Fruit fly (Drosophila melanogaster) whole organism, embryonic: Measurements from ENCODE around the gene Reck.

ENCODE experiments used
- Atf6 ChIP-seq: fragments of 200-800 bp; sonication (Bioruptor generic); IDR thresholded peaks from 2 replicates; pipeline ENCODE4 v1.3.6; 2022; ENCODE audit warnings: missing biosample characterization, missing genetic modification characterization
- CG5245 ChIP-seq: fragments of 200-800 bp; sonication (Bioruptor generic); optimal IDR thresholded peaks from 3 replicates; lab custom pipeline; 2016; ENCODE audit warnings: missing biosample characterization, missing genetic modification characterization
- CG7839 ChIP-seq: fragments of 200-800 bp; sonication (Bioruptor generic); optimal IDR thresholded peaks from 3 replicates; lab custom pipeline; 2018; ENCODE audit warnings: missing biosample characterization, mild to moderate bottlenecking, missing genetic modification characterization, moderate library complexity
- croc ChIP-seq: fragments of 200-800 bp; sonication (Bioruptor generic); conservative IDR thresholded peaks from 3 replicates; pipeline ENCODE4 v1.3.6; 2022; ENCODE audit warnings: missing biosample characterization, missing genetic modification characterization
- hkb ChIP-seq, 2 experiments: fragments of 200-800 bp in 1 of 2; fragments of >200 bp in 1 of 2; sonication (Bioruptor generic) in 1 of 2; IDR thresholded peaks in 1 of 2; optimal IDR thresholded peaks in 1 of 2; 2 replicates each; pipeline versions ENCODE4 v1.3.6 to Lab custom; 2017 to 2022; ENCODE audit warnings: missing biosample characterization in 1 of 2, missing genetic modification characterization in 1 of 2
- lov ChIP-seq, 2 experiments: fragments of 200-800 bp in 1 of 2; fragments of >200 bp in 1 of 2; sonication (Bioruptor generic) in 1 of 2; IDR thresholded peaks in 1 of 2; optimal IDR thresholded peaks in 1 of 2; 2 replicates in 1 of 2; 3 replicates in 1 of 2; pipeline versions ENCODE4 v1.3.6 to Lab custom; 2017 to 2022; ENCODE audit warnings: missing biosample characterization in 1 of 2, missing genetic modification characterization in 1 of 2
- sens-2 ChIP-seq: fragments of 200-800 bp; sonication (Bioruptor generic); IDR thresholded peaks from 2 replicates; pipeline ENCODE4 v1.3.6; 2022; ENCODE audit warnings: missing biosample characterization, missing genetic modification characterization
- usp ChIP-seq: fragments of >200 bp; optimal IDR thresholded peaks from 2 replicates; lab custom pipeline; 2017; ENCODE audit warnings: missing biosample characterization, missing genetic modification characterization

dm6 chr3L:15007271-15007948, 6.5 kb downstream of the Reck start:
- TF ChIP-seq Atf6 (GFP tag; lab: Robert Waterston, UW) (no peak), lov (optimal IDR thresholded peaks at IDR 0.05; lab: Kevin White, UChicago) (no peak), lov (GFP tag; IDR thresholded peaks at IDR 0.05; lab: Robert Waterston, UW) (no peak), CG5245 (GFP tag; lab: Kevin White, UChicago) (no peak), usp (GFP tag; lab: Kevin White, UChicago) (no peak), CG7839 (tag; lab: Kevin White, UChicago) (no peak), sens-2 (no peak), croc (no peak), hkb (optimal IDR thresholded peaks at IDR 0.05; lab: Kevin White, UChicago) (no peak), hkb (GFP tag; IDR thresholded peaks at IDR 0.05; lab: Robert Waterston, UW) (no peak)
